Worm (Caenorhabditis elegans): ENCODE results near the gene F08D12.3.

Gene F08D12.3

DNA sequence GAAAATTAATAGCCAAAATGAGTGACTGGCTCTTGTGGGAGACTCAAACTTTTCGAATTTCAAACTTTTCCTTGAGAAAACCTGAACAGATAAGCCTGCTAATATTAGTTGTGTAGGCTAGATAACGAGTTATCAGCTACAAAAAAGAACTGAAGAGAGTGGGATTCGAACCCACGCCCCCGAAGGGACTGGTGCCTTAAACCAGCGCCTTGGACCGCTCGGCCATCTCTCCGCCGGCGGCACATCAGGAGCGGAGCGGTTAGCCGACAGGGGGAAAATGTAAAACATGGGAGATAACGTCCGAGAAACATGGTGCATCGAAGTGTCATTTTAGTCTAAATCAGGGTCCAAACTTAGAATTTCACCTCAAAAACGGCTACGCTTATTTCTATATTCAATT is 43.7 kb upstream of the F08D12.3 start (continued):
- TF ChIP-seq lag-1 (GFP tag; IDR thresholded peaks at IDR 0.05) = no peak
- no peak for TF ChIP-seq fkh-3 (tag; optimal IDR thresholded peaks at IDR 0.05)
- no peak for TF ChIP-seq mes-4 (tag; optimal IDR thresholded peaks at IDR 0.05)
- no peak for TF ChIP-seq attf-6 (GFP tag; IDR thresholded peaks at IDR 0.05)
- TF ChIP-seq somi-1 (GFP tag; optimal IDR thresholded peaks at IDR 0.05) = no peak
- no peak for TF ChIP-seq T07F8.4 (tag; optimal IDR thresholded peaks at IDR 0.05)
- no peak for TF ChIP-seq snpc-1.3 (tag; optimal IDR thresholded peaks at IDR 0.05; ENCODE audit: insufficient read depth)
- peak; percentile 53; the same call in 1 of the 2 replicates for TF ChIP-seq madf-6 (GFP tag; IDR thresholded peaks at IDR 0.05)
- TF ChIP-seq nhr-27 (tag; optimal IDR thresholded peaks at IDR 0.05) = no peak
- no peak for TF ChIP-seq dpff-1 (tag; optimal IDR thresholded peaks at IDR 0.05)
- peak; percentile 86 for TF ChIP-seq tbp1 (GFP tag; optimal IDR thresholded peaks at IDR 0.05)
- TF ChIP-seq F52B5.7 (tag; optimal IDR thresholded peaks at IDR 0.05) = no peak
- TF ChIP-seq Y67H2A.10 (GFP tag; conservative IDR thresholded peaks at IDR 0.05) = no peak
- TF ChIP-seq nfyb-1 (GFP tag; IDR thresholded peaks at IDR 0.05) = peak; percentile 68; the same call in 1 of the 2 replicates
- no peak for TF ChIP-seq Y95B8A.8 (GFP tag; IDR thresholded peaks at IDR 0.05)
- peak; percentile 68 for TF ChIP-seq D2030.7 (GFP tag; IDR thresholded peaks at IDR 0.05)
- TF ChIP-seq hlh-26 (GFP tag; conservative IDR thresholded peaks at IDR 0.05) = no peak
- TF ChIP-seq mcd-1 (GFP tag; IDR thresholded peaks at IDR 0.05) = peak; percentile 52; the same call in 1 of the 2 replicates
- no peak for TF ChIP-seq mxl-1 (tag; optimal IDR thresholded peaks at IDR 0.05)
- TF ChIP-seq bed-2 (GFP tag; IDR thresholded peaks at IDR 0.05) = no peak
- no peak for TF ChIP-seq B0019.2 (GFP tag; conservative IDR thresholded peaks at IDR 0.05)
- peak; percentile 13 for TF ChIP-seq lin-54 (GFP tag; optimal IDR thresholded peaks at IDR 0.05)
- no peak for TF ChIP-seq ceh-91 (GFP tag; IDR thresholded peaks at IDR 0.05)
- TF ChIP-seq efl-1 (GFP tag; optimal IDR thresholded peaks at IDR 0.05) = no peak
- TF ChIP-seq madf-10 (tag; optimal IDR thresholded peaks at IDR 0.05) = no peak
- no peak for TF ChIP-seq ztf-6 (GFP tag; IDR thresholded peaks at IDR 0.05)
- no peak for TF ChIP-seq rcor-1 (GFP tag; IDR thresholded peaks at IDR 0.05)
- no peak for TF ChIP-seq nhr-179 (tag; optimal IDR thresholded peaks at IDR 0.05)
- no peak for TF ChIP-seq unc-62 (GFP tag; optimal IDR thresholded peaks at IDR 0.05)
- TF ChIP-seq pha-4 (tag; optimal IDR thresholded peaks at IDR 0.05) = no peak
- TF ChIP-seq hrde-1 (tag; optimal IDR thresholded peaks at IDR 0.05; ENCODE audit: borderline replicate concordance) = no peak
- no peak for TF ChIP-seq ztf-28 (GFP tag; IDR thresholded peaks at IDR 0.05)
- TF ChIP-seq ztf-25 (GFP tag; IDR thresholded peaks at IDR 0.05) = peak; percentile 62; the same call in 1 of the 2 replicates

DNA sequence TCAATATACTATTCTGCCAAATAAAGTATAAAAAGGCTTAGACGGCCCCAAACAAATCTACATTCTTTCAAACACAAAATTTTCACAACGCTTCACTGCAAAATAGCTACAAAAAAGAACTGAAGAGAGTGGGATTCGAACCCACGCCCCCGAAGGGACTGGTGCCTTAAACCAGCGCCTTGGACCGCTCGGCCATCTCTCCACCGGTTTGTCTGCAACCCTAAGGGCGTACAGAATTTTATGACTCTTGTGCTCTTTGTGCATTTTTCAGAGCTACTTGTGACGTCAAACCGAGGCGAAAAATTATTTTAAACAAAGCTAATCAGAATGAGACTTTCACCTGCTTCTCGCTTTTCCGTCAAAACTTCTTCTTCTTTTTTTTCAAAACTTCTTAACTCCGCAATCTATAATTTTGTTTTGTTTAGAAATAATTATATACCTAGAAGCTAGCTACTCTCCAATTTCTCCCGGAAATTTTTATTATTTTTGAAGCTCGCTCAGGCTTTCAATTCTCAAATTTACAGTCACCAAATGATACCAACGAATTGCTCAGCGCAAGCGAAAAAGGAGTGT is 43.1 kb upstream of the F08D12.3 start, which contains the start of gene T05A8.8:
T05A8.8 (plus strand) TSS at position 523 of the 573 bp plus-strand sequence.
- TF ChIP-seq nfya-1 (tag; optimal IDR thresholded peaks at IDR 0.05; ENCODE audit: borderline replicate concordance, insufficient read depth) = no peak
- peak; percentile 23; the same call in 1 of the 2 replicates for TF ChIP-seq hmg-1.2 (GFP tag; IDR thresholded peaks at IDR 0.05)
- TF ChIP-seq nhr-120 (GFP tag; IDR thresholded peaks at IDR 0.05) = 0 out of 2 replicates have a peak, but pooled peaks have one; percentile 40
- no peak for TF ChIP-seq lin-35 (GFP tag; optimal IDR thresholded peaks at IDR 0.05)
- TF ChIP-seq hsf-1 (GFP tag; IDR thresholded peaks at IDR 0.05) = 0 out of 2 replicates have a peak, but pooled peaks have one; percentile 15
- TF ChIP-seq lin-26 (GFP tag; IDR thresholded peaks at IDR 0.05) = peak; percentile 50; the same call in 1 of the 2 replicates
- TF ChIP-seq him-1 (tag; optimal IDR thresholded peaks at IDR 0.05) = no peak
- no peak for TF ChIP-seq dox-1 (GFP tag; IDR thresholded peaks at IDR 0.05)
- TF ChIP-seq sdz-38 (tag; optimal IDR thresholded peaks at IDR 0.05) = no peak
- TF ChIP-seq nfyb-1 (GFP tag; IDR thresholded peaks at IDR 0.05) = 0 out of 2 replicates have a peak, but pooled peaks have one; percentile 14
- TF ChIP-seq tbp1 (GFP tag; optimal IDR thresholded peaks at IDR 0.05) = peak; percentile 86
- peak; percentile 32; the same call in 1 of the 2 replicates for TF ChIP-seq madf-6 (GFP tag; IDR thresholded peaks at IDR 0.05)
- peak; percentile 48 for TF ChIP-seq rpc-1 (optimal IDR thresholded peaks at IDR 0.05)
- TF ChIP-seq rpc-1 (tag; optimal IDR thresholded peaks at IDR 0.05) = peak; percentile 74
- no peak for TF ChIP-seq B0019.2 (GFP tag; conservative IDR thresholded peaks at IDR 0.05)
- peak; percentile 45 for TF ChIP-seq D2030.7 (GFP tag; IDR thresholded peaks at IDR 0.05)

All from whole organism, young adult.